Worm (Caenorhabditis elegans) whole organism, young adult: Measurements from ENCODE around the gene Y44A6C.2.

Source experiments
- B0019.2 ChIP-seq: fragments of 200-800 bp; sonication (Bioruptor generic); conservative IDR thresholded peaks from 2 replicates; pipeline ENCODE4 v1.3.6; 2022; ENCODE audit warnings: missing genetic modification reagents, missing genetic modification characterization, missing compliant biosample characterization
- B0261.1 ChIP-seq: sonication (generic microtip); optimal IDR thresholded peaks from 2 replicates; lab custom pipeline; 2016; ENCODE audit warnings: mild to moderate bottlenecking, missing genetic modification characterization, moderate library complexity, missing compliant biosample characterization
- F39B2.1 ChIP-seq: fragments of 200-800 bp; sonication (Bioruptor generic); IDR thresholded peaks from 2 replicates; pipeline ENCODE4 v1.3.6; 2022; ENCODE audit warnings: missing genetic modification reagents, missing genetic modification characterization, missing compliant biosample characterization
- F49E8.2 ChIP-seq: sonication (generic microtip); optimal IDR thresholded peaks from 3 replicates; lab custom pipeline; 2017; ENCODE audit warnings: missing genetic modification characterization, mild to moderate bottlenecking, missing compliant biosample characterization, antibody characterized with exemption, moderate library complexity; ENCODE audit not compliant: insufficient read depth
- K11D2.4 ChIP-seq: fragments of 200-800 bp; sonication (Bioruptor generic); IDR thresholded peaks from 2 replicates; pipeline ENCODE4 v1.3.6; 2022; ENCODE audit warnings: missing genetic modification reagents, missing genetic modification characterization, missing compliant biosample characterization
- K12H6.12 ChIP-seq: fragments of 200-800 bp; sonication (Bioruptor generic); optimal IDR thresholded peaks from 2 replicates; lab custom pipeline; 2018; ENCODE audit warnings: mild to moderate bottlenecking, missing genetic modification characterization, missing compliant biosample characterization
- T07F8.4 ChIP-seq: sonication (generic microtip); optimal IDR thresholded peaks from 2 replicates; lab custom pipeline; 2016; ENCODE audit warnings: mild to moderate bottlenecking, missing genetic modification characterization, moderate library complexity, missing compliant biosample characterization
- Y53F4B.3 ChIP-seq: fragments of 200-800 bp; sonication (Bioruptor generic); IDR thresholded peaks from 2 replicates; pipeline ENCODE4 v1.3.6; 2022; ENCODE audit warnings: missing genetic modification reagents, missing genetic modification characterization, missing compliant biosample characterization
- Y53G8AR.9 ChIP-seq: fragments of 200-800 bp; sonication (Bioruptor generic); conservative IDR thresholded peaks from 2 replicates; pipeline ENCODE4 v1.3.6; 2022; ENCODE audit warnings: missing genetic modification reagents, missing genetic modification characterization, missing compliant biosample characterization
- Y56A3A.18 ChIP-seq: fragments of 200-800 bp; sonication (Bioruptor generic); IDR thresholded peaks from 2 replicates; pipeline ENCODE4 v1.3.6; 2022; ENCODE audit warnings: missing genetic modification reagents, missing genetic modification characterization, missing compliant biosample characterization
- Y67H2A.10 ChIP-seq: fragments of 200-800 bp; sonication (Bioruptor generic); conservative IDR thresholded peaks from 2 replicates; pipeline ENCODE4 v1.3.6; 2022; ENCODE audit warnings: missing genetic modification reagents, missing genetic modification characterization, missing compliant biosample characterization
- ZK185.1 ChIP-seq: sonication (generic microtip); optimal IDR thresholded peaks from 2 replicates; lab custom pipeline; 2016; ENCODE audit warnings: mild to moderate bottlenecking, missing genetic modification characterization, missing compliant biosample characterization; ENCODE audit not compliant: poor library complexity, severe bottlenecking
- ama-1 ChIP-seq, 3 experiments: fragments of 150-350 bp in 1 of 3; sonication (generic microtip) in 2 of 3; optimal IDR thresholded peaks; 2 replicates each; lab custom pipeline; 2014 to 2018; ENCODE audit warnings: missing biosample characterization in 2 of 3, missing genetic modification characterization in 2 of 3, missing genetic modification reagents in 2 of 3
- aptf-2 ChIP-seq: fragments of 200-800 bp; sonication (Bioruptor generic); conservative IDR thresholded peaks from 2 replicates; pipeline ENCODE4 v1.3.6; 2022; ENCODE audit warnings: missing genetic modification reagents, missing genetic modification characterization, missing compliant biosample characterization
- atf-7 ChIP-seq: sonication (generic microtip); optimal IDR thresholded peaks from 2 replicates; lab custom pipeline; 2017; ENCODE audit warnings: mild to moderate bottlenecking, missing genetic modification characterization, missing compliant biosample characterization
- attf-3 ChIP-seq: fragments of 200-800 bp; sonication (Bioruptor generic); conservative IDR thresholded peaks from 2 replicates; pipeline ENCODE4 v1.3.6; 2022; ENCODE audit warnings: missing genetic modification reagents, missing genetic modification characterization, missing compliant biosample characterization
- ccch-3 ChIP-seq: fragments of 200-800 bp; sonication (Bioruptor generic); optimal IDR thresholded peaks from 2 replicates; lab custom pipeline; 2018; ENCODE audit warnings: mild to moderate bottlenecking, missing genetic modification characterization, missing compliant biosample characterization
- cebp-1 ChIP-seq, 2 experiments: fragments of 200-800 bp in 1 of 2; sonication (Bioruptor generic) in 1 of 2; sonication (generic microtip) in 1 of 2; IDR thresholded peaks in 1 of 2; optimal IDR thresholded peaks in 1 of 2; 2 replicates each; pipeline versions ENCODE4 v1.3.6 to Lab custom; 2017 to 2022; ENCODE audit warnings: missing compliant biosample characterization in 2 of 2, missing genetic modification characterization in 2 of 2, mild to moderate bottlenecking in 1 of 2, missing genetic modification reagents in 1 of 2, moderate library complexity in 1 of 2
- ceh-27 ChIP-seq: fragments of 200-800 bp; sonication (Bioruptor generic); optimal IDR thresholded peaks from 2 replicates; lab custom pipeline; 2018; ENCODE audit warnings: mild to moderate bottlenecking, missing genetic modification characterization, moderate library complexity, missing compliant biosample characterization
- chd-7 ChIP-seq: sonication (generic microtip); optimal IDR thresholded peaks from 2 replicates; lab custom pipeline; 2016; ENCODE audit warnings: mild to moderate bottlenecking, missing genetic modification characterization, moderate library complexity, missing compliant biosample characterization
- die-1 ChIP-seq: sonication (generic microtip); optimal IDR thresholded peaks from 2 replicates; lab custom pipeline; 2016; ENCODE audit warnings: missing genotype, mild to moderate bottlenecking, missing genetic modification characterization, missing compliant biosample characterization
- egrh-3 ChIP-seq: fragments of 200-800 bp; sonication (Bioruptor generic); IDR thresholded peaks from 2 replicates; pipeline ENCODE4 v1.3.6; 2022; ENCODE audit warnings: missing genetic modification reagents, missing genetic modification characterization, missing compliant biosample characterization
- him-1 ChIP-seq: sonication (generic microtip); optimal IDR thresholded peaks from 2 replicates; lab custom pipeline; 2016; ENCODE audit warnings: missing genotype, missing genetic modification reagents, missing genetic modification characterization, missing compliant biosample characterization
- hlh-12 ChIP-seq: sonication (generic microtip); optimal IDR thresholded peaks from 2 replicates; lab custom pipeline; 2016; ENCODE audit warnings: missing genetic modification characterization, missing compliant biosample characterization
- hmg-1.2 ChIP-seq: fragments of 200-800 bp; sonication (Bioruptor generic); IDR thresholded peaks from 2 replicates; pipeline ENCODE4 v1.3.6; 2022; ENCODE audit warnings: missing genetic modification reagents, missing genetic modification characterization, missing compliant biosample characterization
- lin-26 ChIP-seq: fragments of 200-800 bp; sonication (Bioruptor generic); IDR thresholded peaks from 2 replicates; pipeline ENCODE4 v1.3.6; 2022; ENCODE audit warnings: missing genetic modification reagents, missing genetic modification characterization, missing compliant biosample characterization
- madf-3 ChIP-seq: fragments of 200-800 bp; sonication (Bioruptor generic); IDR thresholded peaks from 2 replicates; pipeline ENCODE4 v1.3.6; 2022; ENCODE audit warnings: missing genetic modification reagents, missing genetic modification characterization, missing compliant biosample characterization
- mxl-1 ChIP-seq: sonication (generic microtip); optimal IDR thresholded peaks from 2 replicates; lab custom pipeline; 2016; ENCODE audit warnings: missing genetic modification characterization, missing compliant biosample characterization
- nfya-2 ChIP-seq: fragments of 200-800 bp; sonication (Bioruptor generic); IDR thresholded peaks from 2 replicates; pipeline ENCODE4 v1.3.6; 2022; ENCODE audit warnings: missing genetic modification reagents, missing genetic modification characterization, missing compliant biosample characterization
- pbrm-1 ChIP-seq: fragments of 200-800 bp; sonication (Bioruptor generic); IDR thresholded peaks from 2 replicates; pipeline ENCODE4 v1.3.6; 2022; ENCODE audit warnings: missing genetic modification reagents, missing genetic modification characterization, missing compliant biosample characterization
- rpc-1 ChIP-seq, 2 experiments: fragments of 150-350 bp in 1 of 2; sonication (generic microtip) in 1 of 2; optimal IDR thresholded peaks; 2 replicates each; lab custom pipeline; 2014 to 2018; ENCODE audit warnings: missing biosample characterization in 1 of 2, missing genetic modification characterization in 1 of 2, missing genetic modification reagents in 1 of 2, missing genotype in 1 of 2
- snpc-1.1 ChIP-seq: sonication (generic microtip); optimal IDR thresholded peaks from 2 replicates; lab custom pipeline; 2017; ENCODE audit warnings: missing genetic modification characterization, mild to moderate bottlenecking, missing compliant biosample characterization, antibody characterized with exemption, moderate library complexity, missing genotype, missing genetic modification reagents; ENCODE audit not compliant: insufficient read depth
- somi-1 ChIP-seq: fragments of 200-800 bp; sonication (Bioruptor generic); optimal IDR thresholded peaks from 2 replicates; lab custom pipeline; 2018; ENCODE audit warnings: mild to moderate bottlenecking, missing genetic modification characterization, missing compliant biosample characterization
- sptf-2 ChIP-seq: fragments of 200-800 bp; sonication (Bioruptor generic); optimal IDR thresholded peaks from 2 replicates; lab custom pipeline; 2018; ENCODE audit warnings: mild to moderate bottlenecking, missing genetic modification characterization, missing compliant biosample characterization
- unc-130 ChIP-seq: sonication (generic microtip); optimal IDR thresholded peaks from 2 replicates; lab custom pipeline; 2016; ENCODE audit warnings: missing genetic modification reagents, missing genetic modification characterization, missing compliant biosample characterization
- zfh-2 ChIP-seq: fragments of 200-800 bp; sonication (Bioruptor generic); conservative IDR thresholded peaks from 2 replicates; pipeline ENCODE4 v1.3.6; 2022; ENCODE audit warnings: missing genetic modification reagents, missing genetic modification characterization, missing compliant biosample characterization
- ztf-22 ChIP-seq: fragments of 200-800 bp; sonication (Bioruptor generic); optimal IDR thresholded peaks from 2 replicates; lab custom pipeline; 2018; ENCODE audit warnings: mild to moderate bottlenecking, missing genetic modification characterization, moderate library complexity, missing compliant biosample characterization
- ztf-26 ChIP-seq: sonication (generic microtip); optimal IDR thresholded peaks from 2 replicates; lab custom pipeline; 2017; ENCODE audit warnings: missing genetic modification characterization, missing compliant biosample characterization
- ztf-28 ChIP-seq: fragments of 200-800 bp; sonication (Bioruptor generic); IDR thresholded peaks from 2 replicates; pipeline ENCODE4 v1.3.6; 2022; ENCODE audit warnings: missing genetic modification reagents, missing genetic modification characterization, missing compliant biosample characterization

Gene Y44A6C.2

DNA sequence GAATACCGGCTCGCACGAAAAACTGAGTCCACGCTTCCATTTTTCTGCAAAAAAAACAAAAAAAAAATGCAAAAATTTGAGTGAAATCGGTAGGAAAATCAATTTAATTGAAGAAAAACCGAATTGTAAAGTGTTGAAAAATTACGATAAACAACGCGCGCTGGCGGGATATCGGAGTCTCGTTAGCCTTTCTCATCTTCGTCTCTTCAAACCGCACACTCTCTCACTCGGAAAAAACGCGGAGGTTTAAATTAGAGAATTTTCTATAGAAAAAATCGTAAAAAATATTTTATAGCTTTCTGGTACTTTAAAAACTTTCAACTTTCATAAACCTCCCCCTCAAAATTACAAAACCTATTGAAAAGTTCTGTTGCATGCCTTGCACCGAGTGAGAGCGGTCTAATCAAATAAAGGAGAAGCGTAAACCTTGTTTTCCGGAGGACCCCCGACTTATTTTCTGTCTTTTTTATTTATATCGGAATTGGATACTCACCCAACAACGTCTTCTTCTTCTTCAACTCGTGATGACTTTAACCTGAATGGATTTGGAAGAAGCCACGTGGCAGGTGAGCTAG, 17.9 kb upstream of the Y44A6C.2 start, which contains the start of the genes F53F8.5 and F53F8.6 (continued):
- TF ChIP-seq aptf-2, result no peak
- TF ChIP-seq nfya-2, result no peak
- no peak for TF ChIP-seq B0019.2
- no peak for TF ChIP-seq Y56A3A.18 (GFP tag; lab: Robert Waterston, UW)
- TF ChIP-seq Y53G8AR.9, result no peak
- no peak for TF ChIP-seq die-1 (tag; lab: Kevin White, UChicago)
- no peak for TF ChIP-seq sptf-2 (GFP tag; lab: Kevin White, UChicago)
- TF ChIP-seq madf-3, result no peak
- TF ChIP-seq rpc-1 (optimal IDR thresholded peaks at IDR 0.05; lab: Kevin White, UChicago), result no peak
- TF ChIP-seq rpc-1 (tag; optimal IDR thresholded peaks at IDR 0.05; lab: Kevin White, UChicago), result no peak
- TF ChIP-seq snpc-1.1 (tag; lab: Kevin White, UChicago), result no peak
- TF ChIP-seq attf-3 (GFP tag; lab: Robert Waterston, UW), result peak; percentile 97
- TF ChIP-seq unc-130 (GFP tag; lab: Kevin White, UChicago), result no peak
- TF ChIP-seq T07F8.4 (tag; lab: Kevin White, UChicago), result no peak
- TF ChIP-seq ceh-27, result no peak
- TF ChIP-seq B0261.1, result no peak
- no peak for TF ChIP-seq lin-26 (GFP tag; lab: Robert Waterston, UW)
- TF ChIP-seq ZK185.1 (tag; lab: Kevin White, UChicago), result no peak
- TF ChIP-seq Y67H2A.10 (GFP tag; lab: Robert Waterston, UW), result no peak
- TF ChIP-seq K12H6.12 (tag; lab: Kevin White, UChicago), result no peak

DNA sequence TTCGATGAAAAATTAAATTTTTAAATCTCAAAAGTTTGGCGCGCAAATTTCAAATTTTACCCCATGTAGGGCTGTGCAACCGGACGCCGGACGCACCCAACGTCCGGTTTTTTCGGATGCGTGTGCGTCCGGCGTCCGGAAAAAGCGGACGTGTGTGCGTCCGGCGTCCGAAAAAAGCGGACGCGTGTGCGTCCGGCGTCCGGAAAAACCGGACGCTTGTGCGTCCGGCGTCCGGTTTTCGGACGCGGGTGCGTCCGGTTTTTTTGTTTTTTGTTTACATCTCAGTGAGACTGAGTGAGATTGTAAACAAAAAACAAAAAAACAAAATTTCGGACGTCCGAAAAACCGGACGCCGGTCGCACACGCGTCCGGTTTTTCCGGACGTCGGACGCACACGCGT, 16.9 kb upstream of the Y44A6C.2 start:
- TF ChIP-seq F39B2.1 (GFP tag; lab: Robert Waterston, UW) (0 out of 2 replicates have a peak, but pooled peaks have one; percentile 12), egrh-3 (peak; percentile 60; the same call in 1 of the 2 replicates), zfh-2 (GFP tag; lab: Robert Waterston, UW) (0 out of 2 replicates have a peak, but pooled peaks have one; percentile 35)

DNA sequence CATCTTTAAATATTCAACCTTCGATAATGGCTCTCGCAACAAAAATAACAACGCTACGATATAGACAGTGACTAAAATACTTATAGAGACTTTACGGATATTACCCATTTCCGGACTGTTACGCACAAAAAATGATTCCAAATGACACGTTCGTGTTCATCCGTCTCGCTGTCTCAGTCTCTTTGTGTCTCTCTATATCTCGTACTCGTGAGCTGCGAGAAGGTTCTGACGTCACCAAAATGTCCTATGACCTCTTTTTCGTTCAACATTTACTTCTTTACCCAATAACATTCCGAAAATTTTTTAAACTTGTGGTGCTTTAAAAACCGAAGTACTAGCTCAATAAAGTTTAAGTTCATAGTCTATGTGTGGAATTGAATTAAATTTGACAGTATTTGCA, 11.9 kb upstream of the Y44A6C.2 start:
- TF ChIP-seq somi-1 (GFP tag; lab: Kevin White, UChicago) (no peak), K11D2.4 (GFP tag; lab: Robert Waterston, UW) (no peak), chd-7 (no peak), F49E8.2 (tag; lab: Kevin White, UChicago) (no peak), hmg-1.2 (GFP tag; lab: Robert Waterston, UW) (peak; percentile 51; the same call in 1 of the 2 replicates), atf-7 (tag; lab: Kevin White, UChicago) (peak; percentile 9), ztf-26 (tag; lab: Kevin White, UChicago) (no peak), pbrm-1 (GFP tag; lab: Robert Waterston, UW) (0 out of 2 replicates have a peak, but pooled peaks have one; percentile 52)

DNA sequence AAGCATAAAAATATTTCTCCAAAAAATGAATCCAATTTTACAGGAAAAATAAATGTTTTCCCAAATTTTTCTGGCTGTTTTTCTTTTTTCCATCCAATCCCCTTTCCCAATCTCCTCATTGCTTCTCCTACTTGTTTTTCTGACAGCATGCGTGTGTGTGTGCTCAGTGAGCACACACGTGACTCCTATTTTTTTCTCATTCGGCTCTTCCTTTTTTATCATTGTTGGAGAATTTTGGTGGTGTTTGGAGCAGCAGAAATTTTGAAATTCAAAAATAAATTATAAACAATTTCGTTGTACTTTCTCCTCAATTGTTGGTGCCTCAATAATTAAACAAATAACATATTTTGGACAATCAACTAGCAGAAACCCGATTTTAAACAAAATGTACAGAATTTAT, 11.4 kb upstream of the Y44A6C.2 start:
- TF ChIP-seq rpc-1 (optimal IDR thresholded peaks at IDR 0.05; lab: Kevin White, UChicago) (no peak), rpc-1 (tag; optimal IDR thresholded peaks at IDR 0.05; lab: Kevin White, UChicago) (no peak), K12H6.12 (tag; lab: Kevin White, UChicago) (peak; percentile 16), Y53F4B.3 (no peak), ama-1 (optimal IDR thresholded peaks at IDR 0.05; lab: Kevin White, UChicago) (no peak), ama-1 (GFP tag; optimal IDR thresholded peaks at IDR 0.05; lab: Kevin White, UChicago) (no peak), ztf-22 (GFP tag; lab: Kevin White, UChicago) (no peak), die-1 (tag; lab: Kevin White, UChicago) (no peak), him-1 (no peak), aptf-2 (no peak), atf-7 (tag; lab: Kevin White, UChicago) (no peak), B0019.2 (no peak), mxl-1 (tag; lab: Kevin White, UChicago) (no peak), ztf-28 (GFP tag; lab: Robert Waterston, UW) (no peak), cebp-1 (GFP tag; IDR thresholded peaks at IDR 0.05; lab: Robert Waterston, UW) (no peak), cebp-1 (tag; optimal IDR thresholded peaks at IDR 0.05; lab: Kevin White, UChicago) (peak; percentile 14), ccch-3 (no peak), hlh-12 (tag; lab: Kevin White, UChicago) (no peak)
